Fruit fly (Drosophila melanogaster): Measurements from ENCODE around the gene SLIRP2.

The SLIRP2 gene

dm6 chr3R:8659200-8659897 lies 8.5 kb downstream of the SLIRP2 start (continued):
- peak; percentile 21 for TF ChIP-seq pzg (GFP tag; optimal IDR thresholded peaks at IDR 0.05)
- TF ChIP-seq bab2 (GFP tag; optimal IDR thresholded peaks at IDR 0.05): peak; percentile 38
- TF ChIP-seq CG5953 (GFP tag; IDR thresholded peaks at IDR 0.05): peak; percentile 42; the same call in 1 of the 2 replicates
- TF ChIP-seq eyg (GFP tag; optimal IDR thresholded peaks at IDR 0.05): no peak
- TF ChIP-seq CkIIα-i1 (GFP tag; IDR thresholded peaks at IDR 0.05): no peak
- TF ChIP-seq Spps (tag; optimal IDR thresholded peaks at IDR 0.05): no peak
- TF ChIP-seq CG8281 (tag; optimal IDR thresholded peaks at IDR 0.05): no peak
- peak; percentile 44 for TF ChIP-seq az2 (GFP tag; optimal IDR thresholded peaks at IDR 0.05)
- peak; percentile 34 for TF ChIP-seq stwl (tag; optimal IDR thresholded peaks at IDR 0.05)
- TF ChIP-seq CG2678 (tag; optimal IDR thresholded peaks at IDR 0.05): peak; percentile 56
- TF ChIP-seq Mes4 (GFP tag; optimal IDR thresholded peaks at IDR 0.05): no peak
- no peak for TF ChIP-seq Stat92E (GFP tag; optimal IDR thresholded peaks at IDR 0.05)
- peak; percentile 42 for TF ChIP-seq CG5245 (GFP tag; optimal IDR thresholded peaks at IDR 0.05)
- TF ChIP-seq dysf (GFP tag; IDR thresholded peaks at IDR 0.05): peak; percentile 63
- TF ChIP-seq CG9437 (GFP tag; optimal IDR thresholded peaks at IDR 0.05): peak; percentile 3
- peak; percentile 41 for TF ChIP-seq CG2875 (GFP tag; optimal IDR thresholded peaks at IDR 0.05)
- peak; percentile 85 for TF ChIP-seq CG3995 (GFP tag; optimal IDR thresholded peaks at IDR 0.05)
- TF ChIP-seq CG13287 (GFP tag; IDR thresholded peaks at IDR 0.05; ENCODE audit: partially characterized antibody): no peak; the same call in 1 of the 2 replicates
- TF ChIP-seq CG18599 (GFP tag; optimal IDR thresholded peaks at IDR 0.05): peak; percentile 77
- no peak for TF ChIP-seq dati (GFP tag; IDR thresholded peaks at IDR 0.05)
- TF ChIP-seq bcd (GFP tag; optimal IDR thresholded peaks at IDR 0.05): peak; percentile 47
- TF ChIP-seq kah (GFP tag; optimal IDR thresholded peaks at IDR 0.05): peak; percentile 41
- peak; percentile 23 for TF ChIP-seq CG31365 (tag; optimal IDR thresholded peaks at IDR 0.05)
- TF ChIP-seq CG4360 (GFP tag; IDR thresholded peaks at IDR 0.05): 0 out of 2 replicates have a peak, but pooled peaks have one; percentile 12
- TF ChIP-seq Hr51 (GFP tag; optimal IDR thresholded peaks at IDR 0.05): peak; percentile 14 to 67
- peak; percentile 67 for TF ChIP-seq CG9817 (tag; optimal IDR thresholded peaks at IDR 0.05)
- peak; percentile 66 for TF ChIP-seq CG12104 (GFP tag; optimal IDR thresholded peaks at IDR 0.05)
- TF ChIP-seq CG8478 (optimal IDR thresholded peaks at IDR 0.05): peak; percentile 81
- no peak for TF ChIP-seq psq (GFP tag; optimal IDR thresholded peaks at IDR 0.05)
- peak; percentile 53 for TF ChIP-seq HLH54F (GFP tag; optimal IDR thresholded peaks at IDR 0.05)
- peak; percentile 37 for TF ChIP-seq Hr3 (GFP tag; optimal IDR thresholded peaks at IDR 0.05)
- peak; percentile 28; the same call in 1 of the 2 replicates for TF ChIP-seq esg (GFP tag; conservative IDR thresholded peaks at IDR 0.05)
- TF ChIP-seq toy (GFP tag; IDR thresholded peaks at IDR 0.05): 0 out of 2 replicates have a peak, but pooled peaks have one; percentile 22
- no peak for TF ChIP-seq ase (GFP tag; IDR thresholded peaks at IDR 0.05)
- TF ChIP-seq CG3163 (GFP tag; optimal IDR thresholded peaks at IDR 0.05): no peak
- no peak for TF ChIP-seq Dfd (GFP tag; optimal IDR thresholded peaks at IDR 0.05)
- TF ChIP-seq CG2199 (GFP tag; IDR thresholded peaks at IDR 0.05): peak; percentile 94
- peak; percentile 19 for TF ChIP-seq CTCF (GFP tag; optimal IDR thresholded peaks at IDR 0.05)
- TF ChIP-seq Chrac-16 (GFP tag; optimal IDR thresholded peaks at IDR 0.05): no peak
- peak; percentile 47 for TF ChIP-seq CG4328 (GFP tag; optimal IDR thresholded peaks at IDR 0.05)
- peak; percentile 63 for TF ChIP-seq Dek (tag; optimal IDR thresholded peaks at IDR 0.05)
- TF ChIP-seq sd (tag; optimal IDR thresholded peaks at IDR 0.05): peak; percentile 53
- TF ChIP-seq Mrtf (GFP tag; IDR thresholded peaks at IDR 0.05): no peak
- TF ChIP-seq CG2712 (tag; optimal IDR thresholded peaks at IDR 0.05): peak; percentile 51
- TF ChIP-seq CG6254 (GFP tag; optimal IDR thresholded peaks at IDR 0.05): peak; percentile 46
- TF ChIP-seq Sox100B (GFP tag; optimal IDR thresholded peaks at IDR 0.05): peak; percentile 60
- TF ChIP-seq mirr (GFP tag; optimal IDR thresholded peaks at IDR 0.05): peak; percentile 70
- TF ChIP-seq CG3847 (GFP tag; IDR thresholded peaks at IDR 0.05): peak; percentile 50
- TF ChIP-seq dimm (GFP tag; IDR thresholded peaks at IDR 0.05): no peak
- TF ChIP-seq CG7987 (GFP tag; optimal IDR thresholded peaks at IDR 0.05): peak; percentile 37

All from whole organism, embryonic.